Fruit fly (Drosophila melanogaster): ENCODE results near the gene Rhau.

Rhau gene

dm6 chr2L:20770242-20770769, 12.5 kb upstream of the Rhau start, which contains the start of gene cad (continued):
- TF ChIP-seq Hsf (GFP tag; optimal IDR thresholded peaks at IDR 0.05): no peak
- TF ChIP-seq bbx (GFP tag; IDR thresholded peaks at IDR 0.05; ENCODE audit: partially characterized antibody): peak; percentile 20; the same call in 1 of the 2 replicates
- no peak for TF ChIP-seq YL-1 (GFP tag; optimal IDR thresholded peaks at IDR 0.05)
- TF ChIP-seq CG10267 (tag; optimal IDR thresholded peaks at IDR 0.05): peak; percentile 6
- no peak for TF ChIP-seq NC2α (GFP tag; optimal IDR thresholded peaks at IDR 0.05)
- peak; percentile 56 for TF ChIP-seq Deaf1 (tag; optimal IDR thresholded peaks at IDR 0.05)
- TF ChIP-seq Mad (GFP tag; optimal IDR thresholded peaks at IDR 0.05): no peak
- no peak for TF ChIP-seq ap (GFP tag; IDR thresholded peaks at IDR 0.05)
- TF ChIP-seq CG30431 (GFP tag; optimal IDR thresholded peaks at IDR 0.05): no peak
- TF ChIP-seq run (tag; optimal IDR thresholded peaks at IDR 0.05): no peak
- peak; percentile 15 for TF ChIP-seq CG2678 (tag; optimal IDR thresholded peaks at IDR 0.05)
- TF ChIP-seq Nf-YB (GFP tag; optimal IDR thresholded peaks at IDR 0.05): peak; percentile 96
- TF ChIP-seq fd102C (GFP tag; optimal IDR thresholded peaks at IDR 0.05): no peak
- TF ChIP-seq pnt (GFP tag; optimal IDR thresholded peaks at IDR 0.05): no peak
- TF ChIP-seq pzg (GFP tag; optimal IDR thresholded peaks at IDR 0.05): no peak
- TF ChIP-seq CG10654 (GFP tag; optimal IDR thresholded peaks at IDR 0.05): no peak
- TF ChIP-seq grn (GFP tag; optimal IDR thresholded peaks at IDR 0.05): peak; percentile 97
- no peak for TF ChIP-seq CG13775 (GFP tag; optimal IDR thresholded peaks at IDR 0.05)
- peak; percentile 22 for TF ChIP-seq NfI (GFP tag; optimal IDR thresholded peaks at IDR 0.05)
- no peak for TF ChIP-seq slou (GFP tag; optimal IDR thresholded peaks at IDR 0.05)
- TF ChIP-seq nom (GFP tag; optimal IDR thresholded peaks at IDR 0.05): no peak
- TF ChIP-seq CG4707 (GFP tag; optimal IDR thresholded peaks at IDR 0.05): no peak
- no peak for TF ChIP-seq Dek (tag; optimal IDR thresholded peaks at IDR 0.05)
- no peak for TF ChIP-seq NK7.1 (GFP tag; optimal IDR thresholded peaks at IDR 0.05)
- peak; percentile 80 for TF ChIP-seq GATAe (GFP tag; conservative IDR thresholded peaks at IDR 0.05)
- no peak for TF ChIP-seq CG6654 (GFP tag; optimal IDR thresholded peaks at IDR 0.05)
- no peak for TF ChIP-seq tap (tag; optimal IDR thresholded peaks at IDR 0.05)
- no peak for TF ChIP-seq crc (GFP tag; optimal IDR thresholded peaks at IDR 0.05)
- TF ChIP-seq pho (GFP tag; optimal IDR thresholded peaks at IDR 0.05): no peak
- no peak for TF ChIP-seq CG7372 (GFP tag; IDR thresholded peaks at IDR 0.05)
- no peak for TF ChIP-seq H15 (GFP tag; IDR thresholded peaks at IDR 0.05)
- TF ChIP-seq gt (GFP tag; IDR thresholded peaks at IDR 0.05): no peak
- 0 out of 3 replicates have a peak, but pooled peaks have one; percentile 25 for TF ChIP-seq vnd (GFP tag; IDR thresholded peaks at IDR 0.05; ENCODE audit: partially characterized antibody)
- no peak for TF ChIP-seq CG7786 (GFP tag; optimal IDR thresholded peaks at IDR 0.05)
- no peak for TF ChIP-seq exex (tag; optimal IDR thresholded peaks at IDR 0.05)
- TF ChIP-seq E2f2 (GFP tag; IDR thresholded peaks at IDR 0.05): peak; percentile 20; the same call in 1 of the 2 replicates
- peak; percentile 42 to 80 for TF ChIP-seq tll (GFP tag; optimal IDR thresholded peaks at IDR 0.05)
- TF ChIP-seq ab (GFP tag; optimal IDR thresholded peaks at IDR 0.05): no peak
- no peak for TF ChIP-seq CG33213 (GFP tag; optimal IDR thresholded peaks at IDR 0.05)
- TF ChIP-seq Myb (GFP tag; optimal IDR thresholded peaks at IDR 0.05): no peak
- TF ChIP-seq Awh (GFP tag; IDR thresholded peaks at IDR 0.05): no peak
- no peak for TF ChIP-seq D19B (GFP tag; optimal IDR thresholded peaks at IDR 0.05)
- 0 out of 2 replicates have a peak, but pooled peaks have one; percentile 26 for TF ChIP-seq CG5953 (GFP tag; IDR thresholded peaks at IDR 0.05)
- TF ChIP-seq Camta (GFP tag; optimal IDR thresholded peaks at IDR 0.05): no peak
- peak; percentile 60 for TF ChIP-seq Nf-YA (GFP tag; IDR thresholded peaks at IDR 0.05)
- TF ChIP-seq sima (GFP tag; optimal IDR thresholded peaks at IDR 0.05): no peak
- no peak for TF ChIP-seq CG4820 (GFP tag; optimal IDR thresholded peaks at IDR 0.05)
- TF ChIP-seq CG11456 (GFP tag; IDR thresholded peaks at IDR 0.05): no peak
- no peak for TF ChIP-seq ac (GFP tag; optimal IDR thresholded peaks at IDR 0.05)
- TF ChIP-seq Ssrp (tag; optimal IDR thresholded peaks at IDR 0.05): no peak
- no peak for TF ChIP-seq Elba2 (GFP tag; optimal IDR thresholded peaks at IDR 0.05)

All from whole organism, embryonic.